Fruit fly (Drosophila melanogaster): ENCODE results near the gene Sfp26Ac.

DNA sequence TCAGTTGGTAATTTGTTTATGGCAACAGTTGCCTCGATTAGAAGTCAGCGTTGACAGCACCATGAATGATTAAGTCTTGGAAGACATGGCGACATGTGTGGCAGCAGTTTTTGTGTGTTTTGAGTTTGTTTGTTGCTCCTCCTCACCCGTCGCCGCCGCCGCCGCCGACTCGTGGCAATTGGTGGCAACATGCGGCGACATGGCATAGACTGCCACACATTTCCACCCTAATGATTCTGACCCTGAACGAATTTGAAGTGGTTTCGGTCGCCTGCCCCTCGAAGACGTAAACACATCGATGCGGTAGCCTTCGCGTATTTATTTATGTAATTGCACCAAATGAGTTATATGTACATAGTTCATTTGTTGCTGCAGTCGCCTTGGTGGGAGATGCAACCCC is 18.3 kb upstream of the Sfp26Ac start:
- TF ChIP-seq Sox15 (GFP tag; optimal IDR thresholded peaks at IDR 0.05) (no peak), Hr38 (GFP tag; optimal IDR thresholded peaks at IDR 0.05) (no peak), Hr39 (GFP tag; optimal IDR thresholded peaks at IDR 0.05) (no peak), fd85E (GFP tag; optimal IDR thresholded peaks at IDR 0.05) (no peak), CG3919 (GFP tag; optimal IDR thresholded peaks at IDR 0.05) (no peak), CG8319 (GFP tag; optimal IDR thresholded peaks at IDR 0.05) (no peak), Sox102F (GFP tag; optimal IDR thresholded peaks at IDR 0.05) (no peak), pdm3 (GFP tag; optimal IDR thresholded peaks at IDR 0.05) (no peak)

Measured in whole organism, prepupa.